Worm (Caenorhabditis elegans) whole organism, L4 larva: ENCODE measurements around the gene C32H11.3.

Experiments
- D1046.2 ChIP-seq: fragments of 200-800 bp; sonication (Bioruptor generic); IDR thresholded peaks from 2 replicates; pipeline ENCODE4 v1.3.6; 2022; ENCODE audit warnings: missing genetic modification characterization, missing compliant biosample characterization
- R02D3.7 ChIP-seq: fragments of 150-350 bp; sonication (generic microtip); optimal IDR thresholded peaks from 3 replicates; lab custom pipeline; 2014; ENCODE audit warnings: missing biosample characterization, missing genetic modification characterization
- T20F7.1 ChIP-seq: fragments of 200-800 bp; sonication (Bioruptor generic); optimal IDR thresholded peaks from 2 replicates; lab custom pipeline; 2018; ENCODE audit warnings: mild to moderate bottlenecking, missing genetic modification characterization, missing compliant biosample characterization
- Y105C5A.15 ChIP-seq: fragments of 200-800 bp; sonication (Bioruptor generic); IDR thresholded peaks from 2 replicates; pipeline ENCODE4 v1.3.6; 2022; ENCODE audit warnings: missing genetic modification characterization, missing compliant biosample characterization
- Y75B8A.6 ChIP-seq: fragments of 200-800 bp; sonication (Bioruptor generic); IDR thresholded peaks from 2 replicates; pipeline ENCODE4 v1.3.6; 2022; ENCODE audit warnings: missing genetic modification reagents, missing genetic modification characterization, missing compliant biosample characterization
- ama-1 ChIP-seq: fragments of 150-350 bp; optimal IDR thresholded peaks from 2 replicates; lab custom pipeline; 2014; ENCODE audit warnings: inconsistent platforms, mixed read lengths
- arid-1 ChIP-seq: fragments of 200-800 bp; sonication (Bioruptor generic); conservative IDR thresholded peaks from 2 replicates; pipeline ENCODE4 v1.3.6; 2022; ENCODE audit warnings: missing genetic modification reagents, missing genetic modification characterization, missing compliant biosample characterization
- ceh-28 ChIP-seq: fragments of 150-350 bp; optimal IDR thresholded peaks from 2 replicates; lab custom pipeline; 2014; ENCODE audit warnings: missing biosample characterization, missing genetic modification reagents, missing genetic modification characterization
- ceh-32 ChIP-seq: sonication (generic microtip); optimal IDR thresholded peaks from 2 replicates; lab custom pipeline; 2016; ENCODE audit warnings: mild to moderate bottlenecking, missing genetic modification characterization, missing compliant biosample characterization; ENCODE audit not compliant: poor library complexity
- ceh-44 ChIP-seq: fragments of 200-800 bp; sonication (Bioruptor generic); IDR thresholded peaks from 2 replicates; pipeline ENCODE4 v1.3.6; 2022; ENCODE audit warnings: missing genetic modification reagents, missing genetic modification characterization, missing compliant biosample characterization
- ces-1 ChIP-seq: fragments of 150-350 bp; sonication (generic microtip); optimal IDR thresholded peaks from 4 replicates; lab custom pipeline; 2014; ENCODE audit warnings: missing biosample characterization, missing genetic modification reagents, missing genetic modification characterization
- ctbp-1 ChIP-seq: fragments of 200-800 bp; sonication (Bioruptor generic); IDR thresholded peaks from 2 replicates; pipeline ENCODE4 v1.3.6; 2022; ENCODE audit warnings: missing genetic modification reagents, missing genetic modification characterization, missing compliant biosample characterization
- daf-16 ChIP-seq, 3 experiments: sonication (generic microtip); optimal IDR thresholded peaks; 2 replicates each; lab custom pipeline; 2016 to 2017; ENCODE audit warnings: missing genetic modification characterization in 3 of 3, missing genetic modification reagents in 3 of 3, mild to moderate bottlenecking in 2 of 3, missing compliant biosample characterization in 2 of 3, missing biosample characterization in 1 of 3, moderate library complexity in 1 of 3
- dmd-6 ChIP-seq: fragments of 200-800 bp; sonication (Bioruptor generic); IDR thresholded peaks from 2 replicates; pipeline ENCODE4 v1.3.6; 2022; ENCODE audit warnings: missing genetic modification reagents, missing genetic modification characterization, missing compliant biosample characterization
- dve-1 ChIP-seq: sonication (generic microtip); optimal IDR thresholded peaks from 2 replicates; lab custom pipeline; 2017; ENCODE audit warnings: antibody characterized with exemption, mild to moderate bottlenecking, missing genetic modification characterization, missing compliant biosample characterization; ENCODE audit not compliant: insufficient read depth
- egl-43 ChIP-seq: fragments of 200-800 bp; sonication (Bioruptor generic); IDR thresholded peaks from 2 replicates; pipeline ENCODE4 v1.3.6; 2022; ENCODE audit warnings: missing genetic modification reagents, missing genetic modification characterization, missing compliant biosample characterization
- gei-8 ChIP-seq: fragments of 200-800 bp; sonication (Bioruptor generic); optimal IDR thresholded peaks from 2 replicates; lab custom pipeline; 2018; ENCODE audit warnings: mild to moderate bottlenecking, missing genetic modification characterization, missing compliant biosample characterization
- hlh-11 ChIP-seq: fragments of 200-800 bp; sonication (Bioruptor generic); optimal IDR thresholded peaks from 2 replicates; lab custom pipeline; 2018; ENCODE audit warnings: mild to moderate bottlenecking, missing genetic modification characterization, missing compliant biosample characterization
- hlh-30 ChIP-seq: sonication (generic microtip); optimal IDR thresholded peaks from 2 replicates; lab custom pipeline; 2017; ENCODE audit warnings: antibody characterized with exemption, mild to moderate bottlenecking, missing genetic modification characterization, missing compliant biosample characterization; ENCODE audit not compliant: insufficient read depth
- hmg-1.1 ChIP-seq: fragments of 200-800 bp; sonication (Bioruptor generic); IDR thresholded peaks from 2 replicates; pipeline ENCODE4 v1.3.6; 2022; ENCODE audit warnings: missing genetic modification reagents, missing genetic modification characterization, missing compliant biosample characterization
- lin-15B ChIP-seq: fragments of 150-350 bp; sonication (generic microtip); optimal IDR thresholded peaks from 3 replicates; lab custom pipeline; 2014; ENCODE audit warnings: missing biosample characterization, missing genetic modification characterization
- lin-29 ChIP-seq: fragments of 200-800 bp; sonication (Bioruptor generic); IDR thresholded peaks from 2 replicates; pipeline ENCODE4 v1.3.6; 2022; ENCODE audit warnings: missing genetic modification reagents, missing genetic modification characterization, missing compliant biosample characterization
- madf-5 ChIP-seq, 2 experiments: fragments of 200-800 bp; sonication (Bioruptor generic); IDR thresholded peaks; 2 replicates each; pipeline ENCODE4 v1.3.6; 2022; ENCODE audit warnings: missing compliant biosample characterization in 2 of 2, missing genetic modification characterization in 2 of 2
- mdl-1 ChIP-seq, 2 experiments: fragments of 150-350 bp in 1 of 2; sonication (generic microtip) in 1 of 2; optimal IDR thresholded peaks; 2 replicates each; lab custom pipeline; 2014 to 2017; ENCODE audit warnings: missing biosample characterization in 2 of 2, missing genetic modification characterization in 2 of 2
- mep-1 ChIP-seq: fragments of 150-350 bp; sonication (generic microtip); optimal IDR thresholded peaks from 3 replicates; lab custom pipeline; 2014; ENCODE audit warnings: missing biosample characterization, missing genetic modification characterization
- nhr-10 ChIP-seq: fragments of 150-350 bp; optimal IDR thresholded peaks from 2 replicates; lab custom pipeline; 2014; ENCODE audit warnings: missing biosample characterization, missing genetic modification characterization
- nhr-102 ChIP-seq: sonication (generic microtip); optimal IDR thresholded peaks from 2 replicates; lab custom pipeline; 2016; ENCODE audit warnings: mild to moderate bottlenecking, missing genetic modification characterization, moderate library complexity, missing compliant biosample characterization
- nhr-237 ChIP-seq: sonication (generic microtip); optimal IDR thresholded peaks from 2 replicates; lab custom pipeline; 2017; ENCODE audit warnings: missing biosample characterization, missing genetic modification characterization
- nhr-28 ChIP-seq: fragments of 150-350 bp; optimal IDR thresholded peaks from 2 replicates; lab custom pipeline; 2014; ENCODE audit warnings: missing biosample characterization, missing genetic modification characterization
- nhr-41 ChIP-seq: fragments of 200-800 bp; sonication (Bioruptor generic); IDR thresholded peaks from 2 replicates; pipeline ENCODE4 v1.3.6; 2022; ENCODE audit warnings: missing genetic modification reagents, missing genetic modification characterization, missing compliant biosample characterization
- nhr-48 ChIP-seq: sonication (generic microtip); optimal IDR thresholded peaks from 2 replicates; lab custom pipeline; 2016; ENCODE audit warnings: mild to moderate bottlenecking, missing genetic modification characterization, missing compliant biosample characterization
- nhr-77 ChIP-seq: fragments of 150-350 bp; optimal IDR thresholded peaks from 2 replicates; lab custom pipeline; 2014; ENCODE audit warnings: missing biosample characterization, missing genetic modification characterization
- pqm-1 ChIP-seq: sonication (generic microtip); optimal IDR thresholded peaks from 2 replicates; lab custom pipeline; 2017; ENCODE audit warnings: missing biosample characterization, missing genetic modification characterization
- vab-7 ChIP-seq: fragments of 200-800 bp; sonication (Bioruptor generic); IDR thresholded peaks from 2 replicates; pipeline ENCODE4 v1.3.6; 2022; ENCODE audit warnings: missing genetic modification reagents, missing genetic modification characterization, missing compliant biosample characterization
- zip-11 ChIP-seq: fragments of 200-800 bp; sonication (Bioruptor generic); IDR thresholded peaks from 2 replicates; pipeline ENCODE4 v1.3.6; 2022; ENCODE audit warnings: missing genetic modification characterization, missing compliant biosample characterization
- ztf-11 ChIP-seq: fragments of 150-350 bp; optimal IDR thresholded peaks from 2 replicates; lab custom pipeline; 2014; ENCODE audit warnings: missing biosample characterization, missing genetic modification characterization

Gene C32H11.3

ce11 chrIV:12902430-12903110 lies 15.8 kb upstream of the C32H11.3 start, which contains the start of gene K08D8.2:
K08D8.2 (plus strand) TSS chrIV:12903060.
- TF ChIP-seq dmd-6 (GFP tag; lab: Robert Waterston, UW) (peak; percentile 35; the same call in 1 of the 2 replicates), lin-15B (no peak), pqm-1 (tag; lab: Kevin White, UChicago) (peak; percentile 10)

- TF ChIP-seq R02D3.7 (tag; lab: Kevin White, UChicago) (no peak), arid-1 (GFP tag; lab: Robert Waterston, UW) (no peak), pqm-1 (tag; lab: Kevin White, UChicago) (peak; percentile 71), dve-1 (tag; lab: Kevin White, UChicago) (peak; percentile 44), dmd-6 (GFP tag; lab: Robert Waterston, UW) (peak; percentile 12; the same call in 1 of the 2 replicates), daf-16 (GFP tag; optimal IDR thresholded peaks at IDR 0.05; lab: Kevin White, UChicago) (no peak), daf-16 (tag; optimal IDR thresholded peaks at IDR 0.05; lab: Kevin White, UChicago) (peak; percentile 25), hmg-1.1 (GFP tag; lab: Robert Waterston, UW) (no peak), nhr-237 (tag; lab: Kevin White, UChicago) (no peak), nhr-28 (tag; lab: Kevin White, UChicago) (peak; percentile 38), madf-5 (GFP tag; IDR thresholded peaks at IDR 0.05; lab: Robert Waterston, UW) (no peak), vab-7 (GFP tag; lab: Robert Waterston, UW) (no peak), nhr-10 (no peak)
Measured at ce11 chrIV:12903687-12904086, 14.7 kb upstream of the C32H11.3 start.

ce11 chrIV:12906529-12906928 lies 11.8 kb upstream of the C32H11.3 start, which contains the start of gene K08D8.3:
K08D8.3 (minus strand) TSS chrIV:12906659.
- TF ChIP-seq daf-16 (GFP tag; optimal IDR thresholded peaks at IDR 0.05; lab: Kevin White, UChicago) (no peak), daf-16 (tag; optimal IDR thresholded peaks at IDR 0.05; lab: Kevin White, UChicago) (peak; percentile 78), dmd-6 (GFP tag; lab: Robert Waterston, UW) (peak; percentile 82), D1046.2 (GFP tag; lab: Robert Waterston, UW) (no peak), T20F7.1 (GFP tag; lab: Kevin White, UChicago) (no peak), egl-43 (GFP tag; lab: Robert Waterston, UW) (no peak), zip-11 (GFP tag; lab: Robert Waterston, UW) (no peak), lin-15B (no peak), dve-1 (tag; lab: Kevin White, UChicago) (peak; percentile 50), ceh-32 (tag; lab: Kevin White, UChicago) (no peak), nhr-28 (tag; lab: Kevin White, UChicago) (peak; percentile 63), pqm-1 (tag; lab: Kevin White, UChicago) (peak; percentile 92), madf-5 (GFP tag; IDR thresholded peaks at IDR 0.05; lab: Robert Waterston, UW) (no peak), hlh-30 (tag; lab: Kevin White, UChicago) (peak; percentile 34), hlh-11 (peak; percentile 41), Y105C5A.15 (GFP tag; lab: Robert Waterston, UW) (no peak), nhr-77 (tag; lab: Kevin White, UChicago) (peak; percentile 36)

- TF ChIP-seq ces-1 (GFP tag; lab: Kevin White, UChicago) (no peak), nhr-28 (tag; lab: Kevin White, UChicago) (peak; percentile 32), hlh-11 (peak; percentile 22), dmd-6 (GFP tag; lab: Robert Waterston, UW) (peak; percentile 78), dve-1 (tag; lab: Kevin White, UChicago) (peak; percentile 15), nhr-237 (tag; lab: Kevin White, UChicago) (no peak), daf-16 (GFP tag; optimal IDR thresholded peaks at IDR 0.05; lab: Kevin White, UChicago) (no peak), daf-16 (tag; optimal IDR thresholded peaks at IDR 0.05; lab: Kevin White, UChicago) (peak; percentile 16), pqm-1 (tag; lab: Kevin White, UChicago) (peak; percentile 70), nhr-48 (tag; lab: Kevin White, UChicago) (no peak), nhr-77 (tag; lab: Kevin White, UChicago) (no peak)
- TF ChIP-seq, all 104 proteins: peak for 6
Measured at ce11 chrIV:12909871-12910270, 8.5 kb upstream of the C32H11.3 start, which contains the start of gene K08D8.4. K08D8.4 (minus strand) TSS chrIV:12909998.

- TF ChIP-seq mep-1 (tag; lab: Kevin White, UChicago) = no peak
- no peak for TF ChIP-seq ceh-28 (tag; lab: Kevin White, UChicago)
- no peak for TF ChIP-seq gei-8 (GFP tag; lab: Kevin White, UChicago)
- TF ChIP-seq pqm-1 (tag; lab: Kevin White, UChicago) = peak; percentile 44
- no peak for TF ChIP-seq lin-29 (GFP tag; lab: Robert Waterston, UW)
- no peak for TF ChIP-seq daf-16 (GFP tag; optimal IDR thresholded peaks at IDR 0.05; lab: Kevin White, UChicago)
- no peak for TF ChIP-seq daf-16 (tag; optimal IDR thresholded peaks at IDR 0.05; lab: Kevin White, UChicago)
- TF ChIP-seq nhr-102 (tag; lab: Kevin White, UChicago) = no peak
- no peak for TF ChIP-seq T20F7.1 (GFP tag; lab: Kevin White, UChicago)
- TF ChIP-seq ceh-44 (GFP tag; lab: Robert Waterston, UW) = no peak
- TF ChIP-seq nhr-41 (GFP tag; lab: Robert Waterston, UW) = no peak
- TF ChIP-seq hlh-11 = peak; percentile 7
- no peak for TF ChIP-seq Y75B8A.6 (GFP tag; lab: Robert Waterston, UW)
- no peak for TF ChIP-seq ztf-11 (tag; lab: Kevin White, UChicago)
- TF ChIP-seq mdl-1 (tag; optimal IDR thresholded peaks at IDR 0.05; lab: Kevin White, UChicago) = no peak
- TF ChIP-seq egl-43 (GFP tag; lab: Robert Waterston, UW) = no peak
- no peak for TF ChIP-seq ces-1 (GFP tag; lab: Kevin White, UChicago)
- TF ChIP-seq nhr-77 (tag; lab: Kevin White, UChicago) = no peak
- no peak for TF ChIP-seq ama-1 (lab: Kevin White, UChicago)
- TF ChIP-seq nhr-237 (tag; lab: Kevin White, UChicago) = no peak
- no peak for TF ChIP-seq ctbp-1 (GFP tag; lab: Robert Waterston, UW)
Measured at ce11 chrIV:12911990-12912389, 6.4 kb upstream of the C32H11.3 start, which contains the start of gene K08D8.5. K08D8.5 (minus strand) TSS chrIV:12912129.
